Fruit fly (Drosophila melanogaster) whole organism, embryonic: ENCODE results near the gene CG8814.

Experiments used
- CG10267 ChIP-seq: fragments of 200-800 bp; sonication (Bioruptor generic); optimal IDR thresholded peaks from 2 replicates; lab custom pipeline; 2018; ENCODE audit warnings: missing biosample characterization, mild to moderate bottlenecking, missing genetic modification characterization, moderate library complexity
- CG11723 ChIP-seq: fragments of 200-800 bp; sonication (Bioruptor generic); optimal IDR thresholded peaks from 2 replicates; lab custom pipeline; 2017; ENCODE audit warnings: missing biosample characterization, mild to moderate bottlenecking, missing genetic modification characterization
- CG12391 ChIP-seq: fragments of 200-800 bp; sonication (Bioruptor generic); optimal IDR thresholded peaks from 3 replicates; lab custom pipeline; 2018; ENCODE audit warnings: missing biosample characterization, mild to moderate bottlenecking, missing genetic modification characterization, moderate library complexity
- CG15011 ChIP-seq: fragments of 200-800 bp; sonication (Bioruptor generic); optimal IDR thresholded peaks from 3 replicates; lab custom pipeline; 2018; ENCODE audit warnings: missing biosample characterization, mild to moderate bottlenecking, missing genetic modification characterization
- CG15269 ChIP-seq: fragments of 200-800 bp; sonication (Bioruptor generic); optimal IDR thresholded peaks from 2 replicates; lab custom pipeline; 2018; ENCODE audit warnings: missing biosample characterization, mild to moderate bottlenecking, missing genetic modification characterization, moderate library complexity
- CG2116 ChIP-seq: fragments of 200-800 bp; sonication (Bioruptor generic); optimal IDR thresholded peaks from 3 replicates; lab custom pipeline; 2018; ENCODE audit warnings: missing biosample characterization, mild to moderate bottlenecking, missing genetic modification characterization
- CG31224 ChIP-seq: fragments of 200-800 bp; sonication (Bioruptor generic); IDR thresholded peaks from 2 replicates; pipeline ENCODE4 v1.3.6; 2022; ENCODE audit warnings: missing biosample characterization, missing genetic modification characterization
- CG31365 ChIP-seq: fragments of 200-800 bp; sonication (Bioruptor generic); optimal IDR thresholded peaks from 2 replicates; lab custom pipeline; 2018; ENCODE audit warnings: missing biosample characterization, mild to moderate bottlenecking, missing genetic modification characterization
- CG34422 ChIP-seq: fragments of 200-800 bp; sonication (Bioruptor generic); IDR thresholded peaks from 3 replicates; pipeline ENCODE4 v1.3.6; 2022; ENCODE audit warnings: missing biosample characterization, missing genetic modification characterization
- CG6654 ChIP-seq: fragments of 200-800 bp; sonication (Bioruptor generic); optimal IDR thresholded peaks from 2 replicates; lab custom pipeline; 2017; ENCODE audit warnings: missing biosample characterization, mild to moderate bottlenecking, missing genetic modification characterization
- CG7839 ChIP-seq: fragments of 200-800 bp; sonication (Bioruptor generic); optimal IDR thresholded peaks from 3 replicates; lab custom pipeline; 2018; ENCODE audit warnings: missing biosample characterization, mild to moderate bottlenecking, missing genetic modification characterization, moderate library complexity
- CG7928 ChIP-seq: fragments of 200-800 bp; sonication (Bioruptor generic); optimal IDR thresholded peaks from 2 replicates; lab custom pipeline; 2017; ENCODE audit warnings: missing biosample characterization, mild to moderate bottlenecking, missing genetic modification characterization
- CG9932 ChIP-seq: fragments of 200-800 bp; sonication (Bioruptor generic); IDR thresholded peaks from 2 replicates; pipeline ENCODE4 v1.3.6; 2022; ENCODE audit warnings: missing biosample characterization, missing genetic modification characterization
- CoRest ChIP-seq: fragments of 200-800 bp; sonication (Bioruptor generic); optimal IDR thresholded peaks from 3 replicates; lab custom pipeline; 2018; ENCODE audit warnings: missing biosample characterization, mild to moderate bottlenecking, missing genetic modification characterization, moderate library complexity
- Drgx ChIP-seq: fragments of 200-800 bp; sonication (Bioruptor generic); IDR thresholded peaks from 2 replicates; pipeline ENCODE4 v1.3.6; 2022; ENCODE audit warnings: missing biosample characterization, missing genetic modification characterization
- E2f2 ChIP-seq: fragments of 200-800 bp; sonication (Bioruptor generic); IDR thresholded peaks from 2 replicates; pipeline ENCODE4 v1.3.6; 2022; ENCODE audit warnings: missing biosample characterization, missing genetic modification characterization
- Elba2 ChIP-seq: fragments of 200-800 bp; sonication (Bioruptor generic); optimal IDR thresholded peaks from 3 replicates; lab custom pipeline; 2016; ENCODE audit warnings: missing biosample characterization, missing genetic modification characterization
- Ets65A ChIP-seq: fragments of 200-800 bp; sonication (Bioruptor generic); peaks from one replicate; lab custom pipeline; 2016; ENCODE audit warnings: missing biosample characterization, missing genetic modification characterization
- Gug ChIP-seq: fragments of 200-800 bp; sonication (Bioruptor generic); IDR thresholded peaks from 4 replicates; pipeline ENCODE4 v1.3.6; 2022; ENCODE audit warnings: missing biosample characterization, missing genetic modification characterization
- HLH54F ChIP-seq: fragments of 200-800 bp; sonication (Bioruptor generic); optimal IDR thresholded peaks from 3 replicates; lab custom pipeline; 2016; ENCODE audit warnings: missing biosample characterization, missing genetic modification characterization
- HmgD ChIP-seq: fragments of 200-800 bp; sonication (Bioruptor generic); optimal IDR thresholded peaks from 3 replicates; lab custom pipeline; 2016; ENCODE audit warnings: missing biosample characterization, missing genetic modification characterization
- Lpt ChIP-seq: fragments of >200 bp; optimal IDR thresholded peaks from 2 replicates; lab custom pipeline; 2018; ENCODE audit warnings: missing biosample characterization, missing genetic modification characterization
- Mes4 ChIP-seq: fragments of 200-800 bp; sonication (Bioruptor generic); optimal IDR thresholded peaks from 2 replicates; lab custom pipeline; 2016; ENCODE audit warnings: missing biosample characterization, missing genetic modification characterization
- Neu2 ChIP-seq: fragments of 200-800 bp; sonication (Bioruptor generic); optimal IDR thresholded peaks from 3 replicates; lab custom pipeline; 2016; ENCODE audit warnings: missing biosample characterization, missing genetic modification characterization, borderline replicate concordance
- Oli ChIP-seq: fragments of 200-800 bp; sonication (Bioruptor generic); optimal IDR thresholded peaks from 2 replicates; lab custom pipeline; 2018; ENCODE audit warnings: missing biosample characterization, mild to moderate bottlenecking, missing genetic modification characterization, moderate library complexity
- Pdp1 ChIP-seq, 2 experiments: fragments of 200-800 bp; sonication (Bioruptor generic); optimal IDR thresholded peaks; 3 replicates each; lab custom pipeline; 2016; ENCODE audit warnings: missing biosample characterization in 2 of 2, missing genetic modification characterization in 2 of 2, mild to moderate bottlenecking in 1 of 2, moderate library complexity in 1 of 2
- Rfx ChIP-seq: fragments of 200-800 bp; sonication (Bioruptor generic); IDR thresholded peaks from 2 replicates; pipeline ENCODE4 v1.3.6; 2022; ENCODE audit warnings: missing biosample characterization, missing genetic modification characterization
- Tbp ChIP-seq: fragments of >200 bp; optimal IDR thresholded peaks from 2 replicates; lab custom pipeline; 2018; ENCODE audit warnings: missing biosample characterization, missing genetic modification characterization
- ash1 ChIP-seq: fragments of 200-800 bp; sonication (Bioruptor generic); optimal IDR thresholded peaks from 2 replicates; lab custom pipeline; 2018; ENCODE audit warnings: missing biosample characterization, mild to moderate bottlenecking, missing genetic modification characterization
- az2 ChIP-seq: fragments of 200-800 bp; sonication (Bioruptor generic); optimal IDR thresholded peaks from 3 replicates; lab custom pipeline; 2016; ENCODE audit warnings: missing biosample characterization, missing genetic modification characterization
- bbx ChIP-seq: fragments of 200-800 bp; sonication (Bioruptor generic); IDR thresholded peaks from 2 replicates; pipeline ENCODE4 v1.3.6; 2022; ENCODE audit warnings: missing biosample characterization, missing genetic modification characterization; ENCODE audit not compliant: partially characterized antibody
- corto ChIP-seq: fragments of 200-800 bp; sonication (Bioruptor generic); optimal IDR thresholded peaks from 2 replicates; lab custom pipeline; 2016; ENCODE audit warnings: missing biosample characterization, mild to moderate bottlenecking, missing genetic modification characterization, moderate library complexity
- danr ChIP-seq: fragments of 200-800 bp; sonication (Bioruptor generic); IDR thresholded peaks from 2 replicates; pipeline ENCODE4 v1.3.6; 2022; ENCODE audit warnings: missing biosample characterization, missing genetic modification characterization
- fd64A ChIP-seq: fragments of 200-800 bp; sonication (Bioruptor generic); optimal IDR thresholded peaks from 3 replicates; lab custom pipeline; 2018; ENCODE audit warnings: missing biosample characterization, mild to moderate bottlenecking, missing genetic modification characterization
- fd96Cb ChIP-seq: fragments of 200-800 bp; sonication (Bioruptor generic); optimal IDR thresholded peaks from 2 replicates; lab custom pipeline; 2018; ENCODE audit warnings: missing biosample characterization, mild to moderate bottlenecking, missing genetic modification characterization, moderate library complexity
- gce ChIP-seq: fragments of 200-800 bp; sonication (Bioruptor generic); IDR thresholded peaks from 3 replicates; pipeline ENCODE4 v1.3.6; 2022; ENCODE audit warnings: missing biosample characterization, missing genetic modification characterization
- grn ChIP-seq: fragments of 200-800 bp; sonication (Bioruptor generic); optimal IDR thresholded peaks from 3 replicates; lab custom pipeline; 2017; ENCODE audit warnings: missing biosample characterization, missing genetic modification characterization
- hkb ChIP-seq, 2 experiments: fragments of 200-800 bp in 1 of 2; fragments of >200 bp in 1 of 2; sonication (Bioruptor generic) in 1 of 2; IDR thresholded peaks in 1 of 2; optimal IDR thresholded peaks in 1 of 2; 2 replicates each; pipeline versions ENCODE4 v1.3.6 to Lab custom; 2017 to 2022; ENCODE audit warnings: missing biosample characterization in 1 of 2, missing genetic modification characterization in 1 of 2
- lab ChIP-seq: fragments of 200-800 bp; sonication (Bioruptor generic); optimal IDR thresholded peaks from 3 replicates; lab custom pipeline; 2017; ENCODE audit warnings: missing biosample characterization, missing genetic modification characterization, mild to moderate bottlenecking, moderate library complexity, missing genetic modification reagents
- maf-S ChIP-seq: fragments of 200-800 bp; sonication (Bioruptor generic); optimal IDR thresholded peaks from 2 replicates; lab custom pipeline; 2016; ENCODE audit warnings: missing biosample characterization, missing genetic modification characterization
- mam ChIP-seq: fragments of 200-800 bp; sonication (Bioruptor generic); optimal IDR thresholded peaks from 3 replicates; lab custom pipeline; 2016; ENCODE audit warnings: missing biosample characterization, missing genetic modification characterization
- oc ChIP-seq: fragments of 200-800 bp; sonication (Bioruptor generic); optimal IDR thresholded peaks from 2 replicates; lab custom pipeline; 2018; ENCODE audit warnings: missing biosample characterization, mild to moderate bottlenecking, missing genetic modification characterization, moderate library complexity
- otp ChIP-seq: fragments of 200-800 bp; sonication (Bioruptor generic); IDR thresholded peaks from 3 replicates; pipeline ENCODE4, ENCODE4 v1.3.6; 2022; ENCODE audit warnings: missing biosample characterization, missing genetic modification characterization
- pros ChIP-seq: fragments of 200-800 bp; sonication (Bioruptor generic); optimal IDR thresholded peaks from 3 replicates; lab custom pipeline; 2019; ENCODE audit warnings: missing biosample characterization, mild to moderate bottlenecking, missing genetic modification characterization, moderate library complexity
- ranshi ChIP-seq: fragments of 200-800 bp; sonication (Bioruptor generic); IDR thresholded peaks from 2 replicates; pipeline ENCODE4 v1.3.6; 2022; ENCODE audit warnings: missing biosample characterization, missing genetic modification characterization
- ro ChIP-seq: fragments of 200-800 bp; sonication (Bioruptor generic); IDR thresholded peaks from 2 replicates; pipeline ENCODE4 v1.3.6; 2022; ENCODE audit warnings: missing biosample characterization, missing genetic modification characterization
- scrt ChIP-seq: fragments of 200-800 bp; sonication (Bioruptor generic); optimal IDR thresholded peaks from 2 replicates; lab custom pipeline; 2018; ENCODE audit warnings: missing biosample characterization, mild to moderate bottlenecking, missing genetic modification characterization, moderate library complexity
- sr ChIP-seq: fragments of 200-800 bp; sonication (Bioruptor generic); IDR thresholded peaks from 3 replicates; pipeline ENCODE4 v1.3.6; 2022; ENCODE audit warnings: missing biosample characterization, missing genetic modification characterization
- stwl ChIP-seq: fragments of 200-800 bp; sonication (Bioruptor generic); optimal IDR thresholded peaks from 3 replicates; lab custom pipeline; 2018; ENCODE audit warnings: missing biosample characterization, mild to moderate bottlenecking, missing genetic modification characterization, moderate library complexity
- unpg ChIP-seq: fragments of 200-800 bp; sonication (Bioruptor generic); optimal IDR thresholded peaks from 3 replicates; lab custom pipeline; 2018; ENCODE audit warnings: missing biosample characterization, mild to moderate bottlenecking, missing genetic modification characterization, moderate library complexity
- zfh1 ChIP-seq: fragments of 200-800 bp; sonication (Bioruptor generic); IDR thresholded peaks from 3 replicates; pipeline ENCODE4 v1.3.6; 2022; ENCODE audit warnings: missing biosample characterization, missing genetic modification characterization

Gene CG8814

DNA sequence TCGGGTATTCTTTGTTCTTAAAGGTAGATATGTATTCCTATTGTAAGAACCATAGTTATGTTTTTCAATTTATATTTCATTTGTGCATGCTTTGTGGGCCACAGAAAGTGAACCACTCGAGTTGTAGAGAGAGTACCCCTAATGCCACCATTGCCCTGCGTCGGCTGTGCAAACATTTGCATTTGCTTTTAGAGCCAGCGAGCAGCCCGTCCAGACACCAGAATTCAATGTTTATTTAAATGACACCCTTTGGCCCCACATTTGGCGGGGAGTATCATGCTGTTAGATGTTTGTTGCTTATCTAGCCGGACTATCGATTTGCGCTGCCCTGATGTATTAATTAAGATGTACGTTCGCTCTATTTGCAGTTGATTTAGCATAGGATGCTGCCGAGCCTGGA is 10.1 kb upstream of the CG8814 start (continued):
- TF ChIP-seq CG7839 (tag; lab: Kevin White, UChicago) (peak; percentile 2), Pdp1 (GFP tag; optimal IDR thresholded peaks at IDR 0.05; lab: Kevin White, UChicago) (no peak), HLH54F (GFP tag; lab: Kevin White, UChicago) (no peak), grn (GFP tag; lab: Kevin White, UChicago) (no peak), scrt (GFP tag; lab: Kevin White, UChicago) (no peak), gce (GFP tag; lab: Robert Waterston, UW) (0 out of 3 replicates have a peak, but pooled peaks have one; percentile 43), lab (peak; percentile 70), CG2116 (GFP tag; lab: Kevin White, UChicago) (no peak), HmgD (GFP tag; lab: Kevin White, UChicago) (no peak), Drgx (GFP tag; lab: Robert Waterston, UW) (no peak), Ets65A (GFP tag; lab: Kevin White, UChicago) (no peak), Tbp (no peak), CG31365 (tag; lab: Kevin White, UChicago) (no peak), CG34422 (GFP tag; lab: Robert Waterston, UW) (no peak), maf-S (GFP tag; lab: Kevin White, UChicago) (no peak), Mes4 (no peak), unpg (peak; percentile 16), CG9932 (GFP tag; lab: Robert Waterston, UW) (no peak), Elba2 (no peak), zfh1 (GFP tag; lab: Robert Waterston, UW) (no peak), CG7928 (GFP tag; lab: Kevin White, UChicago) (no peak), sr (GFP tag; lab: Robert Waterston, UW) (peak; percentile 21; the same call in 1 of the 3 replicates), ranshi (GFP tag; lab: Robert Waterston, UW) (no peak; the same call in 1 of the 2 replicates), bbx (GFP tag; lab: Robert Waterston, UW) (no peak), CG10267 (tag; lab: Kevin White, UChicago) (no peak), ro (GFP tag; lab: Robert Waterston, UW) (no peak), CG15269 (tag; lab: Kevin White, UChicago) (no peak), Lpt (GFP tag; lab: Kevin White, UChicago) (no peak), CG31224 (GFP tag; lab: Robert Waterston, UW) (no peak), danr (no peak), stwl (tag; lab: Kevin White, UChicago) (no peak), Rfx (GFP tag; lab: Robert Waterston, UW) (no peak), fd96Cb (tag; lab: Kevin White, UChicago) (no peak), Oli (tag; lab: Kevin White, UChicago) (no peak), corto (GFP tag; lab: Kevin White, UChicago) (no peak), oc (no peak), fd64A (GFP tag; lab: Kevin White, UChicago) (peak; percentile 50), ash1 (no peak), CG15011 (GFP tag; lab: Kevin White, UChicago) (peak; percentile 34), otp (peak; percentile 66; the same call in 1 of the 3 replicates), E2f2 (GFP tag; lab: Robert Waterston, UW) (0 out of 2 replicates have a peak, but pooled peaks have one; percentile 10), CoRest (tag; lab: Kevin White, UChicago) (no peak), Neu2 (GFP tag; lab: Kevin White, UChicago) (no peak), CG11723 (peak; percentile 11), CG12391 (tag; lab: Kevin White, UChicago) (no peak), az2 (GFP tag; lab: Kevin White, UChicago) (no peak), CG6654 (GFP tag; lab: Kevin White, UChicago) (no peak), hkb (optimal IDR thresholded peaks at IDR 0.05; lab: Kevin White, UChicago) (no peak), hkb (GFP tag; IDR thresholded peaks at IDR 0.05; lab: Robert Waterston, UW) (peak; percentile 50), Gug (GFP tag; lab: Robert Waterston, UW) (no peak), pros (GFP tag; lab: Kevin White, UChicago) (no peak), mam (GFP tag; lab: Kevin White, UChicago) (no peak)
